Worm (Caenorhabditis elegans): Measurements from ENCODE around the gene slrp-1.
A peak's percentile ranks its signal among the peaks of the same experiment; 100 is the strongest.

The slrp-1 gene

DNA sequence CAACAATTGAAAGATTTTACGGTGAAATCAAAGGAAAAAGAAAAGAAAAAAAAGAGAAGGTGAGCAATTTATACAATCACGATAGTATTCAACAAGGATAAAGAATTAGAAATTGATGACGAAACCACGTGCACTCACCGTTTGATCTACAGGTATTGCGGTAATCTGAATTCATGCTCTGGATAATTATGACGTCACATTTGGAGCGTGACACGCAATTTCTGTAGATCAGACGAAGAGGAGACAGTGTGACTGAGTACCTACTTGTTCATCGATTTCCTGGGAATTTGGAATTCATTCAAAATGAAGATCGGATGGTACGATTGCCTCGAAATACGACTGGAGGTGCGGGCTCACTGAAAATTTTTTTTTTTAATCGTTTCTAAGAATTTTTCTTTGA, 32.7 kb downstream of the slrp-1 start:
- TF ChIP-seq nhr-76 (tag; optimal IDR thresholded peaks at IDR 0.05) = no peak
- TF ChIP-seq Y5F2A.4 (GFP tag; optimal IDR thresholded peaks at IDR 0.05) = no peak
- TF ChIP-seq egl-27 (tag; optimal IDR thresholded peaks at IDR 0.05) = no peak
- no peak for TF ChIP-seq saeg-2 (GFP tag; IDR thresholded peaks at IDR 0.05)
- TF ChIP-seq mxl-2 (GFP tag; conservative IDR thresholded peaks at IDR 0.05) = no peak
- TF ChIP-seq ama-1 (optimal IDR thresholded peaks at IDR 0.05) = no peak
- no peak for TF ChIP-seq dmd-8 (GFP tag; IDR thresholded peaks at IDR 0.05)
- TF ChIP-seq ZK337.2 (GFP tag; IDR thresholded peaks at IDR 0.05) = no peak
- no peak for TF ChIP-seq nhr-42 (GFP tag; IDR thresholded peaks at IDR 0.05)
- no peak for TF ChIP-seq hlh-11 (tag; optimal IDR thresholded peaks at IDR 0.05)
- no peak for TF ChIP-seq unc-130 (GFP tag; optimal IDR thresholded peaks at IDR 0.05)

DNA sequence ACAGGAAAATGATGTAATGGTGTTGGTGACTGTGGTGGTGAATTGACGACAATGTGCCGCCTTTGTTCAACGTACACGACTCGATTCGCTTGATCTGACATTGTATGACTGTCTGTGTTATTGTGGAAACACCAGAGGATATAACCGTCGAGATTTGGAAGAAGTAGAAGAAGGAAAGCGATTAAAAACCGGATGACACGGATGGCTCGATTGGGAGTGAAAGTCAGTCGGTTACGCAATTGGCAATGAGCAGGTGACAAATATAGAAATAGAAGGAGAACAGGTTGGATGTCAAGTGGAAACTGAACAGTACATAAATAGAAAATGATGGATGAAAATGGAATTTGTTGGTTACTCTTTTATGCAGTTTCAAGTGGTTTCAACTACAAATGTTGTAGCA, 35.2 kb downstream of the slrp-1 start, which contains the start of gene rdy-2:
rdy-2 (minus strand) TSS at position 101 of the 400 bp plus-strand sequence.
- TF ChIP-seq D1046.2 (GFP tag; IDR thresholded peaks at IDR 0.05) (no peak), spr-1 (tag; optimal IDR thresholded peaks at IDR 0.05) (no peak), nhr-42 (GFP tag; IDR thresholded peaks at IDR 0.05) (no peak), nhr-237 (tag; optimal IDR thresholded peaks at IDR 0.05) (no peak), lin-29 (GFP tag; IDR thresholded peaks at IDR 0.05) (no peak), cey-2 (tag; optimal IDR thresholded peaks at IDR 0.05; ENCODE audit: borderline replicate concordance, insufficient read depth) (no peak), tag-97 (GFP tag; IDR thresholded peaks at IDR 0.05) (no peak), spr-3 (GFP tag; optimal IDR thresholded peaks at IDR 0.05) (no peak), daf-12 (tag; optimal IDR thresholded peaks at IDR 0.05) (no peak), lin-38 (GFP tag; IDR thresholded peaks at IDR 0.05) (no peak), set-16 (GFP tag; IDR thresholded peaks at IDR 0.05) (no peak), saeg-2 (GFP tag; IDR thresholded peaks at IDR 0.05) (no peak), ctbp-1 (GFP tag; IDR thresholded peaks at IDR 0.05) (no peak), nhr-76 (tag; optimal IDR thresholded peaks at IDR 0.05) (no peak), ceh-28 (tag; optimal IDR thresholded peaks at IDR 0.05) (no peak)

- TF ChIP-seq F44E2.7 (GFP tag; IDR thresholded peaks at IDR 0.05) (no peak), hif-1 (tag; optimal IDR thresholded peaks at IDR 0.05) (peak in 1 of 2 experiments; percentile 22), ztf-7 (tag; optimal IDR thresholded peaks at IDR 0.05) (no peak), ceh-62 (tag; optimal IDR thresholded peaks at IDR 0.05) (no peak), aha-1 (tag) (peak; percentile 44), hlh-30 (tag; optimal IDR thresholded peaks at IDR 0.05; ENCODE audit: insufficient read depth) (no peak), F10B5.3 (tag; optimal IDR thresholded peaks at IDR 0.05) (no peak), ceh-44 (GFP tag; IDR thresholded peaks at IDR 0.05) (no peak), dmd-8 (GFP tag; IDR thresholded peaks at IDR 0.05) (no peak), php-3 (GFP tag; IDR thresholded peaks at IDR 0.05) (no peak), nhr-76 (tag; optimal IDR thresholded peaks at IDR 0.05) (no peak), fkh-10 (GFP tag; optimal IDR thresholded peaks at IDR 0.05) (no peak), Y5F2A.4 (GFP tag; optimal IDR thresholded peaks at IDR 0.05) (no peak), attf-4 (tag; optimal IDR thresholded peaks at IDR 0.05) (no peak), nhr-28 (tag; optimal IDR thresholded peaks at IDR 0.05) (peak; percentile 12), snpc-4 (tag; optimal IDR thresholded peaks at IDR 0.05) (no peak), zip-2 (tag; optimal IDR thresholded peaks at IDR 0.05) (no peak), hmg-1.1 (GFP tag; IDR thresholded peaks at IDR 0.05) (no peak), nhr-237 (tag; optimal IDR thresholded peaks at IDR 0.05) (no peak), mep-1 (tag; optimal IDR thresholded peaks at IDR 0.05) (no peak), F49E8.2 (tag; optimal IDR thresholded peaks at IDR 0.05; ENCODE audit: borderline replicate concordance) (no peak), nhr-41 (GFP tag; IDR thresholded peaks at IDR 0.05) (no peak), set-16 (GFP tag; IDR thresholded peaks at IDR 0.05) (no peak), mxl-3 (GFP tag; optimal IDR thresholded peaks at IDR 0.05) (peak; percentile 9), nhr-102 (tag; optimal IDR thresholded peaks at IDR 0.05) (no peak), D1046.2 (GFP tag; IDR thresholded peaks at IDR 0.05) (no peak), unc-62 (GFP tag; optimal IDR thresholded peaks at IDR 0.05 in 1 of 2) (peak in 1 of 2 experiments; percentile 58), unc-62 (tag; optimal IDR thresholded peaks at IDR 0.05) (no peak), skn-1 (tag; optimal IDR thresholded peaks at IDR 0.05) (no peak), nhr-111 (GFP tag; optimal IDR thresholded peaks at IDR 0.05) (no peak), ceh-82 (tag; optimal IDR thresholded peaks at IDR 0.05) (no peak), mdl-1 (tag; optimal IDR thresholded peaks at IDR 0.05) (peak in 1 of 2 experiments; percentile 54)
Observed at ce11 chrV:13606651-13607242, 41.1 kb downstream of the slrp-1 start, which contains the start of gene fmo-4. fmo-4 (minus strand) TSS chrV:13606701.
